Worm (Caenorhabditis elegans): ENCODE results near the gene C34D4.3.

ce11 chrIV:7203696-7204095, 50.2 kb downstream of the C34D4.3 start, which contains the start of gene R13A1.3:
- TF ChIP-seq ttx-3 (tag; optimal IDR thresholded peaks at IDR 0.05) (no peak), T23F11.4 (GFP tag; optimal IDR thresholded peaks at IDR 0.05) (no peak), pha-2 (tag; optimal IDR thresholded peaks at IDR 0.05) (no peak), nfya-1 (tag; optimal IDR thresholded peaks at IDR 0.05) (no peak), unc-3 (GFP tag; conservative IDR thresholded peaks at IDR 0.05) (no peak), unc-3 (tag; optimal IDR thresholded peaks at IDR 0.05) (no peak), tbx-2 (tag; optimal IDR thresholded peaks at IDR 0.05) (no peak), ceh-45 (GFP tag; IDR thresholded peaks at IDR 0.05) (no peak)

All from whole organism, late embryonic.